Worm (Caenorhabditis elegans) whole organism, L2 larva: ENCODE results near the gene trx-5.

Source experiments
- egl-27 ChIP-seq: sonication (generic microtip); optimal IDR thresholded peaks from 3 replicates; lab custom pipeline; 2017; ENCODE audit warnings: missing biosample characterization, missing genetic modification reagents, missing genetic modification characterization
- lin-11 ChIP-seq: fragments of 150-350 bp; sonication (generic microtip); optimal IDR thresholded peaks from 2 replicates; lab custom pipeline; 2014; ENCODE audit warnings: missing biosample characterization, missing genetic modification characterization, inconsistent platforms, mixed read lengths
- lsy-2 ChIP-seq, 2 experiments: fragments of 150-350 bp in 1 of 2; sonication (generic microtip) in 1 of 2; optimal IDR thresholded peaks; 2 replicates each; lab custom pipeline; 2014 to 2017; ENCODE audit warnings: missing biosample characterization in 2 of 2, missing genetic modification characterization in 2 of 2
- mbf-1 ChIP-seq: sonication (generic microtip); optimal IDR thresholded peaks from 2 replicates; lab custom pipeline; 2017; ENCODE audit warnings: missing biosample characterization, missing genetic modification characterization
- nhr-6 ChIP-seq: fragments of 150-350 bp; optimal IDR thresholded peaks from 2 replicates; lab custom pipeline; 2014; ENCODE audit warnings: missing biosample characterization, missing genetic modification characterization
- unc-39 ChIP-seq: fragments of 150-350 bp; optimal IDR thresholded peaks from 2 replicates; lab custom pipeline; 2014; ENCODE audit warnings: missing biosample characterization, missing genetic modification characterization
- ztf-11 ChIP-seq: sonication (generic microtip); optimal IDR thresholded peaks from 2 replicates; lab custom pipeline; 2017; ENCODE audit warnings: missing biosample characterization, missing genetic modification characterization
- ztf-4 ChIP-seq: fragments of 150-350 bp; optimal IDR thresholded peaks from 2 replicates; lab custom pipeline; 2014; ENCODE audit warnings: missing biosample characterization, missing genetic modification characterization

DNA sequence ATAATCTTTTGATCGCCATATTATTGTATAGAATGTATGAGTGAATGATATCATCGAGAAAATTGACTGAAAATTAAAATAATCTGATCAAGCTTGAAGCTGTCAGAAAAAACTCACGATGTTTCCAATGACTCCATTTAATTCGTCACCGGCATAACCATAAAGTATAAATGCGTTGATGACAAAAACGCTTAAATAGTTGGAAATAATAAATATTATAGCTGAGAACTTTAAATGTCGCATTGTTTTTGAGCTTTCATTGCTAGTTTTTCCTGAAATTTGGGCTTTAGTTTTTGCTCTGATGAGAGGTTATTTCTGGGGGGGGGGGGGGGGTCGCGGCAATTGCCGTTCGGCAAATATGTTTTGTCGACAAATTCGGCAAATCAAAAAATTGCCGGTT lies 16.9 kb upstream of the trx-5 start:
- TF ChIP-seq egl-27 (tag; lab: Kevin White, UChicago) (no peak), unc-39 (no peak), ztf-4 (tag; lab: Kevin White, UChicago) (no peak), lin-11 (no peak), lsy-2 (tag; optimal IDR thresholded peaks at IDR 0.05; lab: Kevin White, UChicago) (no peak), ztf-11 (tag; lab: Kevin White, UChicago) (no peak), mbf-1 (tag; lab: Kevin White, UChicago) (no peak), nhr-6 (tag; lab: Kevin White, UChicago) (no peak)
